Worm (Caenorhabditis elegans) whole organism, young adult: ENCODE data around the gene F56D6.14.

Source experiments
- Y53F4B.3 ChIP-seq: fragments of 200-800 bp; sonication (Bioruptor generic); IDR thresholded peaks from 2 replicates; pipeline ENCODE4 v1.3.6; 2022; ENCODE audit warnings: missing genetic modification reagents, missing genetic modification characterization, missing compliant biosample characterization
- Y56A3A.18 ChIP-seq: fragments of 200-800 bp; sonication (Bioruptor generic); IDR thresholded peaks from 2 replicates; pipeline ENCODE4 v1.3.6; 2022; ENCODE audit warnings: missing genetic modification reagents, missing genetic modification characterization, missing compliant biosample characterization
- dox-1 ChIP-seq: fragments of 200-800 bp; sonication (Bioruptor generic); IDR thresholded peaks from 2 replicates; pipeline ENCODE4 v1.3.6; 2022; ENCODE audit warnings: missing genetic modification reagents, missing genetic modification characterization, missing compliant biosample characterization
- lag-1 ChIP-seq: fragments of 200-800 bp; sonication (Bioruptor generic); IDR thresholded peaks from 2 replicates; pipeline ENCODE4 v1.3.6; 2022; ENCODE audit warnings: missing genetic modification reagents, missing genetic modification characterization, missing compliant biosample characterization
- nfya-1 ChIP-seq: sonication (generic microtip); optimal IDR thresholded peaks from 2 replicates; lab custom pipeline; 2017; ENCODE audit warnings: antibody characterized with exemption, missing compliant biosample characterization, missing genetic modification characterization, borderline replicate concordance; ENCODE audit not compliant: insufficient read depth

ce11 chrIV:3894770-3895169 is 22.7 kb upstream of the F56D6.14 start, which contains the start of gene dct-8:
- no peak for TF ChIP-seq Y56A3A.18 (GFP tag; lab: Robert Waterston, UW)
- TF ChIP-seq Y53F4B.3 (GFP tag; lab: Robert Waterston, UW): no peak
- TF ChIP-seq dox-1 (GFP tag; lab: Robert Waterston, UW): no peak
- no peak for TF ChIP-seq lag-1 (GFP tag; lab: Robert Waterston, UW)
- no peak for TF ChIP-seq nfya-1 (tag; lab: Kevin White, UChicago)
